Fruit fly (Drosophila melanogaster): ENCODE measurements around the gene CG17187.

CG17187 gene

dm6 chr3R:11200885-11201421, 30.7 kb downstream of the CG17187 start:
- TF ChIP-seq noc (tag; optimal IDR thresholded peaks at IDR 0.05), result peak; percentile 94

- TF ChIP-seq noc (tag; optimal IDR thresholded peaks at IDR 0.05), result no peak
Measured at dm6 chr3R:11200042-11200884, 31.4 kb downstream of the CG17187 start.

DNA sequence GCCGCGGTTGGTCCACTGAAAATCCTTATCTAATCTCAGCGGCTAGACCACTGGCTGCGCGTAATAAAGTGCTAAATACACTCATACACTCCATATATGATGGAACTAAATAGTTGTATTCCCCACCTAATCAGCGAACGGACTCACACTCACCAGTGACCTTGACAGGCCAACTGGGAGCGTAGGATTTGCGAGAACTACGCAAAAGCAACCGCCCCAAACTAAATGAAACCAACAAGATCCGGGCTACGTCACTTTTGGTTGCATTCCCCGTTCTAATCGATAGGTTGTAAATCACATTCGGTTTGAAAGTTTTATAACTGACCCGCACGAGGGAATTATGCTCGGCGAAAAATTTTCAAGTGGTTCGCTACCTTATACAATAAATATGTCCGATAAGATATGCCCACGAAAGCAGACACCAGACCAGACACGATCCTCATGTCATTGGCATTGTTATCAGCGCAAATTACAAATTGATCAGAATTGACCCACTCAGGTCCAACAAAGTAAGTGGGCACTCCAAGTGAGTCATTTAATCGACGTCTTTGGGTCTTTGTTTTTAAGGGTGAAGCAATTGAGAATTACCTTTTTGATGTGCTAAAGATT, 32.3 kb downstream of the CG17187 start:
- TF ChIP-seq noc (tag; optimal IDR thresholded peaks at IDR 0.05), result peak; percentile 71

- TF ChIP-seq noc (tag; optimal IDR thresholded peaks at IDR 0.05), result peak; percentile 34
Measured at dm6 chr3R:11198062-11198472, 33.6 kb downstream of the CG17187 start.

DNA sequence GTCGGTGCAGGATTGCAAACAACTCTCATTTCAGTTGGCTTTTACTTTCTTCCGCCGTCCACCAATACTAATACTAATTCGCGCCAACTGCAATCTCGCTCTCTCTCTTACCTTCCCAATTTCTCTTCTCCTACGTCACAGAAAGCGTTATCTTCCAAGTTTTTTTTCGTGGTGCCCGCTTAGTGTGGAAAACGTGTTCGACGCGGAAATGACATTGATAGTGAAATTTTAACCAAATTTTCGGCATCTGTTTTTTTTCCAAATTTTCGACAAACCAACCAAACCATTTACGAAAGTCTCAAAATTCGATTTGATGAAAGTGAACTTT, 34.3 kb downstream of the CG17187 start, which contains the start of gene cu:
TSS of gene cu (plus strand) at position 204 of the 328 bp plus-strand sequence.
- TF ChIP-seq noc (tag; optimal IDR thresholded peaks at IDR 0.05), result no peak

DNA sequence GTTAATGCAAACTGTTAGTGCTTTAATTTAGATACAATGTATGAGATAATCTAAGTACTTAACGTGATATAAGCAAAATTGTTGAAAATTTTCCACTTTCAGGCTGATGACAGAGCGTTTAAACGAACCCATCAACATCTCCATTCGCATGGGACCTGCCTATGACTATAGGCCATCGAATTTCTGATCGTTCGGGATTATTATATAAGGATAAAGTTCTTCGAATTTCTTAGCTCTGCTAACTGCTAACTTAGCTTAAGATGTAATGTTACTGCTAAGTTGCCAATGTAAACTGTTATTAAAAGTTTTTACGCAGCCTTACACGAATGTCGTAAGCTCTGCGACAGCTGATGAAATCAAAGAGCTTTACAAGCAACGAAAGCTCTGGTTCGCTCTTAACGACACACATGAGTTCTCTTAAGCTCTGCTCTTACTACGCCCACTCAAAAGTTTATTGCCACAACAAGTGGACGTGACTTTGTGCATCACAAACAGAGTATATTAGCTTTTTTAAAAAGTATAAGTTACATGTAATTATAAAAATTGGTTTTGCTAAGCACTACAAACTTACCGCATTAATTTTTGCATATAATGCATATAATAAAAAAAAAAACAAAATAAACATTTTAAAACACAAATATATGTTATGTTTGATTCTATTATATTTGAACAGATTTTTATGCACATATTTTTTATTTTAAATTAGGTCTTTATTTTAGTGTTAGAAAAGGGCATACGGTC, 34.9 kb downstream of the CG17187 start:
- TF ChIP-seq noc (tag; optimal IDR thresholded peaks at IDR 0.05), result peak; percentile 98

DNA sequence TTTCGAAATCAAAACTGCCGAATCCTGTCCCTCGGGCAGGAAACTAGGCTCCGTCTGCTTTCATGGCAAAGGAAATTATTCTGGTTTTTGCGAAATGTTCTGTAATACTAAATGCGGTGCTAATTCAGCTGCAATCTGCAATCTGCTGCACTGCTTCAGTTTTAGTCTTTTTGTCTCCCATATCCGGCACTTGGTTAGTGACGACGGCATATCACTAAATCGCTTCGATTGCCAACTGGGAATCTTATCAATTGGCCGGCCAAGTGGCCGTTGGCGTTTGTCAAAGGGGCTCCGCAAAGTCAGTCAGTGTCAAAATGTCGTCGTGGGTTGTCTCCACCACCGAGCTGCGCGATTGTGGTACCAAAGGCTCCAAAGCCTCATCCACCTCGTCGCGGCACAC, 35.9 kb downstream of the CG17187 start, which contains the start of gene CG18577:
TSS of gene CG18577 (plus strand) at position 301 of the 400 bp plus-strand sequence.
- no peak for TF ChIP-seq noc (tag; optimal IDR thresholded peaks at IDR 0.05)
